Fruit fly (Drosophila melanogaster): Measurements from ENCODE around the gene Torsin.

dm6 chrX:4610481-4610880 is 39.4 kb downstream of the Torsin start:
- TF ChIP-seq Sox102F (GFP tag; optimal IDR thresholded peaks at IDR 0.05) (peak; percentile 43), CG16779 (tag; optimal IDR thresholded peaks at IDR 0.05) (no peak), fd59A (GFP tag; optimal IDR thresholded peaks at IDR 0.05) (no peak), CG3032 (tag; optimal IDR thresholded peaks at IDR 0.05) (no peak), fd85E (GFP tag; optimal IDR thresholded peaks at IDR 0.05) (no peak), CG15336 (GFP tag; IDR thresholded peaks at IDR 0.05) (no peak), Eip75B (GFP tag; optimal IDR thresholded peaks at IDR 0.05) (no peak), dsx (GFP tag; optimal IDR thresholded peaks at IDR 0.05; ENCODE audit: poor library complexity, severe bottlenecking) (no peak), CG1621 (tag; optimal IDR thresholded peaks at IDR 0.05) (no peak)

Data from whole organism, prepupa.